Worm (Caenorhabditis elegans) whole organism, L4 larva: Measurements from ENCODE around the gene srh-30.

ENCODE experiments used
- R02D3.7 ChIP-seq: fragments of 150-350 bp; sonication (generic microtip); optimal IDR thresholded peaks from 3 replicates; lab custom pipeline; 2014; ENCODE audit warnings: missing biosample characterization, missing genetic modification characterization
- ama-1 ChIP-seq: fragments of 150-350 bp; optimal IDR thresholded peaks from 2 replicates; lab custom pipeline; 2014; ENCODE audit warnings: inconsistent platforms, mixed read lengths
- ceh-62 ChIP-seq: sonication (generic microtip); optimal IDR thresholded peaks from 2 replicates; lab custom pipeline; 2017; ENCODE audit warnings: missing biosample characterization, missing genetic modification characterization
- lim-7 ChIP-seq: fragments of 200-800 bp; sonication (Bioruptor generic); IDR thresholded peaks from 2 replicates; pipeline ENCODE4 v1.3.6; 2022; ENCODE audit warnings: missing genetic modification characterization, missing compliant biosample characterization
- lin-15B ChIP-seq: fragments of 150-350 bp; sonication (generic microtip); optimal IDR thresholded peaks from 3 replicates; lab custom pipeline; 2014; ENCODE audit warnings: missing biosample characterization, missing genetic modification characterization
- mdl-1 ChIP-seq, 2 experiments: fragments of 150-350 bp in 1 of 2; sonication (generic microtip) in 1 of 2; optimal IDR thresholded peaks; 2 replicates each; lab custom pipeline; 2014 to 2017; ENCODE audit warnings: missing biosample characterization in 2 of 2, missing genetic modification characterization in 2 of 2
- pqm-1 ChIP-seq: sonication (generic microtip); optimal IDR thresholded peaks from 2 replicates; lab custom pipeline; 2017; ENCODE audit warnings: missing biosample characterization, missing genetic modification characterization
- saeg-2 ChIP-seq: fragments of 200-800 bp; sonication (Bioruptor generic); IDR thresholded peaks from 2 replicates; pipeline ENCODE4 v1.3.6; 2022; ENCODE audit warnings: missing genetic modification reagents, missing genetic modification characterization, missing compliant biosample characterization
- snpc-4 ChIP-seq: fragments of 150-350 bp; optimal IDR thresholded peaks from 2 replicates; lab custom pipeline; 2014; ENCODE audit warnings: missing biosample characterization, missing genetic modification characterization
- spr-3 ChIP-seq: fragments of 200-800 bp; sonication (Bioruptor generic); optimal IDR thresholded peaks from 2 replicates; lab custom pipeline; 2018; ENCODE audit warnings: mild to moderate bottlenecking, missing genetic modification characterization, missing compliant biosample characterization

- no peak for TF ChIP-seq saeg-2 (GFP tag; lab: Robert Waterston, UW)
- no peak for TF ChIP-seq R02D3.7 (tag; lab: Kevin White, UChicago)
- no peak for TF ChIP-seq lin-15B (tag; lab: Kevin White, UChicago)
- no peak for TF ChIP-seq snpc-4 (tag; lab: Kevin White, UChicago)
- TF ChIP-seq ceh-62 (tag; lab: Kevin White, UChicago): no peak
- TF ChIP-seq ama-1 (lab: Kevin White, UChicago): no peak
- TF ChIP-seq mdl-1 (tag; optimal IDR thresholded peaks at IDR 0.05; lab: Kevin White, UChicago): no peak
- TF ChIP-seq spr-3 (GFP tag; lab: Kevin White, UChicago): no peak
- TF ChIP-seq pqm-1 (tag; lab: Kevin White, UChicago): no peak
- TF ChIP-seq lim-7 (GFP tag; lab: Robert Waterston, UW): no peak
Observed at ce11 chrV:6764972-6765371, 6.6 kb downstream of the srh-30 start, which contains the start of gene bbs-8.
